Worm (Caenorhabditis elegans): ENCODE results near the gene dmd-7.

dmd-7 gene

DNA sequence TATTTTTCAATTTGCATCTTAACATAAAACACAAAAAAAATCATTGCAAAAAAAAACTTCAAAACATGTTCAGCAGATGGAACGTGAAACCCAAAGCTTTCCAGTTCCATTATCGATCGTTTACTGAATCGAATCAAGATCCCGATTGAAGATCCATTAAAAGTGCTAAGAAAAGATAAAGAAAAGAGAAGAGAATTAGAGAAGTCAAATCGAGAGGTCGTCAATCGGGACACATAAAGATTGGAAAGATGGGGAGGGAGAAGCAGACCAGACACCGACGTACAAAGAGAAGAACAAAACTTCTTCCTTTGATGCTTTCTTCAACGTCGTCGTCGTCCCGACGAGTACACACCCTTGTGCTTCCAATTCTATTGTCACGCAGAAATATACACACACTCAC, 13.8 kb upstream of the dmd-7 start (continued):
- TF ChIP-seq fos-1 (tag; optimal IDR thresholded peaks at IDR 0.05) (no peak), nhr-6 (tag; optimal IDR thresholded peaks at IDR 0.05) (no peak), R02D3.7 (tag; optimal IDR thresholded peaks at IDR 0.05) (no peak), set-16 (GFP tag; IDR thresholded peaks at IDR 0.05) (no peak), hlh-11 (tag; optimal IDR thresholded peaks at IDR 0.05) (peak; percentile 22), aly-2 (tag; optimal IDR thresholded peaks at IDR 0.05) (no peak), unc-130 (GFP tag; optimal IDR thresholded peaks at IDR 0.05) (no peak), mxl-3 (GFP tag; optimal IDR thresholded peaks at IDR 0.05) (no peak), hif-1 (tag; optimal IDR thresholded peaks at IDR 0.05) (no peak), T26A8.4 (GFP tag; IDR thresholded peaks at IDR 0.05) (no peak), mdt-29 (GFP tag; IDR thresholded peaks at IDR 0.05) (no peak), spr-3 (GFP tag; optimal IDR thresholded peaks at IDR 0.05) (no peak), zag-1 (tag; optimal IDR thresholded peaks at IDR 0.05) (no peak), ceh-28 (tag; optimal IDR thresholded peaks at IDR 0.05) (peak; percentile 3), sdz-12 (GFP tag; optimal IDR thresholded peaks at IDR 0.05) (no peak), unc-62 (GFP tag; optimal IDR thresholded peaks at IDR 0.05 in 1 of 2) (peak in 1 of 2 experiments; percentile 65), unc-62 (tag; optimal IDR thresholded peaks at IDR 0.05) (no peak)

DNA sequence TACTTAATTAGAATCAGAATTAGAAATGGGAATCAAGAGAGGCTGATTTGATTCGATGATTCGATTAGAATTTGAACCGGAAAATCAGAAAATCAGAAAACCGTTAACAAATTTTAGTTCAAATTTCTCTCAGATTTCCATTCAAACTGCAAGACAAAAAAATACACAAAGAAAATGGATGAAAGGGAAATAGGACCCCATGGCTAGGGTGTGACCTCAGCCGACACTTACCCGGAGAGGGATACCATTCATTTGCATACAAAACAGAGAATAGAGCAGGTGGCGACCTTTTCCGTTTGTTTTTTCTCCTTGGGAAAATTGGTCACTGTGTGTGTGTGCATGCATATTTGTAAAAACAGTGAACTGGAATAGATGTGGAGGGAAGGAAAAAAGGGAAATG, 12.8 kb upstream of the dmd-7 start:
- TF ChIP-seq mdl-1 (tag; optimal IDR thresholded peaks at IDR 0.05) (no peak), F49E8.2 (tag; optimal IDR thresholded peaks at IDR 0.05; ENCODE audit: borderline replicate concordance) (no peak), ceh-28 (tag; optimal IDR thresholded peaks at IDR 0.05) (no peak), madf-5 (GFP tag; IDR thresholded peaks at IDR 0.05) (no peak), ceh-20 (GFP tag; IDR thresholded peaks at IDR 0.05) (no peak), nhr-76 (tag; optimal IDR thresholded peaks at IDR 0.05) (no peak), nhr-48 (tag; optimal IDR thresholded peaks at IDR 0.05) (no peak), D1046.2 (GFP tag; IDR thresholded peaks at IDR 0.05) (no peak), mxl-2 (GFP tag; conservative IDR thresholded peaks at IDR 0.05) (no peak), set-16 (GFP tag; IDR thresholded peaks at IDR 0.05) (no peak), F10B5.3 (tag; optimal IDR thresholded peaks at IDR 0.05) (no peak), hlh-11 (tag; optimal IDR thresholded peaks at IDR 0.05) (no peak), dmd-8 (GFP tag; IDR thresholded peaks at IDR 0.05) (no peak), unc-39 (tag; optimal IDR thresholded peaks at IDR 0.05) (no peak), nhr-111 (GFP tag; optimal IDR thresholded peaks at IDR 0.05) (no peak), T20F7.1 (GFP tag; optimal IDR thresholded peaks at IDR 0.05) (no peak), daf-19 (GFP tag; conservative IDR thresholded peaks at IDR 0.05) (no peak)

DNA sequence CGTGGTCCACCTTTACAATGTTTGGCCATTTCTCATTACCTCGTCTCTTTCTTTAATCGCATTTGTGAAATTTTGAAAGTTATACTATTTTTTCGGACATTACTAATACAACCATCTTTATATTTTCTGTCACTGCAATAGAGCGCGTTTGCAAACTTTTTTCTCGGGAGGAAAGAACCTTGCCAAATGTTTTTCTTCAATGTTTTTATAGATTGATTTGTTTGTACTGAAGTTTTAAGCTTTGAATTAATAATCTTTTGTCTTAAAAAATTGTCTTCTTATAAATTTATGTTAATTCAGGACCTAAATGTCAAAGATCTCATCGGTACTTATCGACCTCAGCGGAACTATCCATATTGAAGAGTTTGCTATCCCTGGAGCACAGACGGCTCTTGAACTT, 11.9 kb upstream of the dmd-7 start, which contains the start of gene K08B12.3:
K08B12.3 (plus strand) TSS at position 301 of the 400 bp plus-strand sequence.
- no peak for TF ChIP-seq dmd-9 (GFP tag; IDR thresholded peaks at IDR 0.05)
- TF ChIP-seq lsy-2 (tag; optimal IDR thresholded peaks at IDR 0.05): peak in 1 of 2 experiments; percentile 13
- TF ChIP-seq lin-38 (GFP tag; IDR thresholded peaks at IDR 0.05): peak; percentile 51
- peak; percentile 4 for TF ChIP-seq dve-1 (tag; optimal IDR thresholded peaks at IDR 0.05; ENCODE audit: insufficient read depth)

DNA sequence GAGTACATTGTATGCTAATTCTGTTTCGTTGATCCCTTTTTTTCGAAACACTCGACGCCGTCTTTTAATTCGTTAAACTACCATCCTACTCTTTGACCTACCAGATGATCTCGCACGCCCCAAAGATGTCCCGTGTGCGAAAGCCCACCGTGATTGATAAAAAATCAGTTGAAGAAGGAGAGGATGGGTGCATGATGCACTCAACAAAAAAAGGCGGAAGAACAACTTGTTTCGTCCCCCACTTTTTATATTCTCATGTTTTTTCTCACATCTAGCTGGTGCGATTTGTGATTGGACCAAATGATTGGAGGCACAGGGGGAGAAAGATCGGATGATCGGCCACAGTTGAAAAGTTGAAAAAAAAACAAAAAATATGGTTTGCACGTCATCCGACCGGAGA, 8.4 kb upstream of the dmd-7 start:
- peak; percentile 62 to 83 for TF ChIP-seq mdl-1 (tag; optimal IDR thresholded peaks at IDR 0.05)
- TF ChIP-seq unc-62 (GFP tag; optimal IDR thresholded peaks at IDR 0.05 in 1 of 2): peak in 1 of 2 experiments; percentile 93
- no peak for TF ChIP-seq unc-62 (tag; optimal IDR thresholded peaks at IDR 0.05)
- TF ChIP-seq egl-27 (tag; optimal IDR thresholded peaks at IDR 0.05): no peak
- TF ChIP-seq T20F7.1 (GFP tag; optimal IDR thresholded peaks at IDR 0.05): no peak
- TF ChIP-seq lin-29 (GFP tag; IDR thresholded peaks at IDR 0.05): 0 out of 2 replicates have a peak, but pooled peaks have one; percentile 42
- TF ChIP-seq hlh-30 (tag; optimal IDR thresholded peaks at IDR 0.05; ENCODE audit: insufficient read depth): peak; percentile 84
- peak; percentile 99 for TF ChIP-seq nhr-48 (tag; optimal IDR thresholded peaks at IDR 0.05)
- no peak for TF ChIP-seq mes-2 (tag; optimal IDR thresholded peaks at IDR 0.05; ENCODE audit: poor library complexity, severe bottlenecking)
- TF ChIP-seq mxl-3 (GFP tag; optimal IDR thresholded peaks at IDR 0.05): peak; percentile 40
- no peak for TF ChIP-seq lin-1 (GFP tag; IDR thresholded peaks at IDR 0.05)
- TF ChIP-seq egl-43 (GFP tag; IDR thresholded peaks at IDR 0.05): no peak
- no peak for TF ChIP-seq set-16 (GFP tag; IDR thresholded peaks at IDR 0.05)
- TF ChIP-seq aha-1 (tag): peak; percentile 3
- TF ChIP-seq rbr-2 (tag; optimal IDR thresholded peaks at IDR 0.05): no peak
- peak; percentile 86 for TF ChIP-seq tra-1 (GFP tag; IDR thresholded peaks at IDR 0.05)
- TF ChIP-seq zip-2 (tag; optimal IDR thresholded peaks at IDR 0.05): no peak
- TF ChIP-seq nhr-77 (tag; optimal IDR thresholded peaks at IDR 0.05): no peak
- TF ChIP-seq lim-7 (GFP tag; IDR thresholded peaks at IDR 0.05): no peak
